Fruit fly (Drosophila melanogaster): ENCODE data around the gene CG42832.

CG42832 gene

dm6 chr3L:11579919-11580318 is 30.0 kb upstream of the CG42832 start, which contains the start of gene CG43390 (continued):
- TF ChIP-seq CG2678 (tag; optimal IDR thresholded peaks at IDR 0.05), result peak; percentile 83
- TF ChIP-seq Dll (GFP tag; IDR thresholded peaks at IDR 0.05; ENCODE audit: partially characterized antibody), result no peak
- TF ChIP-seq sob (GFP tag; IDR thresholded peaks at IDR 0.05), result peak; percentile 68; the same call in 1 of the 2 replicates
- TF ChIP-seq bcd (GFP tag; optimal IDR thresholded peaks at IDR 0.05), result peak; percentile 29
- peak; percentile 59 for TF ChIP-seq gro (GFP tag; optimal IDR thresholded peaks at IDR 0.05)
- TF ChIP-seq Scr (GFP tag; IDR thresholded peaks at IDR 0.05; ENCODE audit: partially characterized antibody), result no peak
- TF ChIP-seq ewg (GFP tag; optimal IDR thresholded peaks at IDR 0.05), result no peak
- no peak for TF ChIP-seq hkb (optimal IDR thresholded peaks at IDR 0.05)
- no peak for TF ChIP-seq hkb (GFP tag; IDR thresholded peaks at IDR 0.05)
- no peak for TF ChIP-seq Dip2 (GFP tag; IDR thresholded peaks at IDR 0.05)
- TF ChIP-seq Ssrp (tag; optimal IDR thresholded peaks at IDR 0.05), result no peak
- TF ChIP-seq tgo (GFP tag; IDR thresholded peaks at IDR 0.05), result no peak
- no peak for TF ChIP-seq sima (GFP tag; optimal IDR thresholded peaks at IDR 0.05)
- TF ChIP-seq CG10274 (GFP tag; optimal IDR thresholded peaks at IDR 0.05), result no peak
- no peak for TF ChIP-seq CG1602 (GFP tag; optimal IDR thresholded peaks at IDR 0.05)
- no peak for TF ChIP-seq CG10431 (GFP tag; optimal IDR thresholded peaks at IDR 0.05)
- TF ChIP-seq CG32772 (GFP tag; IDR thresholded peaks at IDR 0.05), result no peak
- TF ChIP-seq wor (GFP tag; IDR thresholded peaks at IDR 0.05), result no peak
- no peak for TF ChIP-seq CHES-1-like (GFP tag; optimal IDR thresholded peaks at IDR 0.05)
- TF ChIP-seq NC2α (GFP tag; optimal IDR thresholded peaks at IDR 0.05), result no peak
- no peak; the same call in 1 of the 2 replicates for TF ChIP-seq wdn (GFP tag; IDR thresholded peaks at IDR 0.05)
- no peak for TF ChIP-seq pnt (GFP tag; optimal IDR thresholded peaks at IDR 0.05)
- no peak for TF ChIP-seq Rx (GFP tag; IDR thresholded peaks at IDR 0.05)
- no peak for TF ChIP-seq stc (GFP tag; IDR thresholded peaks at IDR 0.05)
- no peak for TF ChIP-seq Doc2 (GFP tag; IDR thresholded peaks at IDR 0.05)
- no peak for TF ChIP-seq CG17829 (tag; optimal IDR thresholded peaks at IDR 0.05)
- TF ChIP-seq gem (tag; optimal IDR thresholded peaks at IDR 0.05), result peak; percentile 59
- TF ChIP-seq CG2120 (GFP tag; optimal IDR thresholded peaks at IDR 0.05), result peak; percentile 59
- no peak for TF ChIP-seq Lpt (GFP tag; optimal IDR thresholded peaks at IDR 0.05)
- no peak for TF ChIP-seq CG6175 (GFP tag; IDR thresholded peaks at IDR 0.05)
- no peak for TF ChIP-seq CG7963 (GFP tag; IDR thresholded peaks at IDR 0.05; ENCODE audit: partially characterized antibody)
- no peak for TF ChIP-seq CG8924 (tag; optimal IDR thresholded peaks at IDR 0.05)
- TF ChIP-seq Hey (tag; optimal IDR thresholded peaks at IDR 0.05), result peak; percentile 45
- TF ChIP-seq CG12219 (GFP tag; optimal IDR thresholded peaks at IDR 0.05), result no peak
- no peak for TF ChIP-seq toy (GFP tag; IDR thresholded peaks at IDR 0.05)
- peak; percentile 72 for TF ChIP-seq Dek (tag; optimal IDR thresholded peaks at IDR 0.05)
- TF ChIP-seq CG7372 (GFP tag; IDR thresholded peaks at IDR 0.05), result no peak
- TF ChIP-seq wek (GFP tag; optimal IDR thresholded peaks at IDR 0.05), result peak; percentile 48
- no peak for TF ChIP-seq dmrt99B (tag; optimal IDR thresholded peaks at IDR 0.05)
- peak; percentile 51; the same call in 1 of the 3 replicates for TF ChIP-seq dysf (GFP tag; IDR thresholded peaks at IDR 0.05)
- TF ChIP-seq slp2 (GFP tag; optimal IDR thresholded peaks at IDR 0.05), result no peak
- TF ChIP-seq CG1024 (GFP tag; IDR thresholded peaks at IDR 0.05), result no peak
- TF ChIP-seq Dad (GFP tag; optimal IDR thresholded peaks at IDR 0.05), result no peak
- TF ChIP-seq chinmo (GFP tag; IDR thresholded peaks at IDR 0.05; ENCODE audit: partially characterized antibody), result no peak
- TF ChIP-seq CG6272 (GFP tag; IDR thresholded peaks at IDR 0.05), result no peak
- TF ChIP-seq lmd (GFP tag; IDR thresholded peaks at IDR 0.05), result no peak
- TF ChIP-seq BtbVII (GFP tag; optimal IDR thresholded peaks at IDR 0.05), result peak; percentile 83
- TF ChIP-seq cg (GFP tag; optimal IDR thresholded peaks at IDR 0.05), result no peak
- TF ChIP-seq CG10366 (GFP tag; IDR thresholded peaks at IDR 0.05), result no peak
- TF ChIP-seq gsb (GFP tag; IDR thresholded peaks at IDR 0.05), result peak; percentile 66
- peak; percentile 78 for TF ChIP-seq CG10147 (GFP tag; optimal IDR thresholded peaks at IDR 0.05)
- peak; percentile 7 for TF ChIP-seq CG12744 (GFP tag; optimal IDR thresholded peaks at IDR 0.05)
- no peak for TF ChIP-seq Atf3 (GFP tag; optimal IDR thresholded peaks at IDR 0.05)

All from whole organism, embryonic.